Fruit fly (Drosophila melanogaster) Kc167 (cell line): ENCODE measurements around the gene Nmdar1.

Source experiments
- Myc ChIP-seq: fragments of >200 bp; optimal IDR thresholded peaks from 2 replicates; lab custom pipeline; 2017; ENCODE audit warnings: missing external identifiers
- Sin3A ChIP-seq: fragments of >200 bp; optimal IDR thresholded peaks from 2 replicates; lab custom pipeline; 2018; ENCODE audit warnings: missing external identifiers
- h ChIP-seq: fragments of >200 bp; optimal IDR thresholded peaks from 3 replicates; lab custom pipeline; 2018; ENCODE audit warnings: missing external identifiers
- psq ChIP-seq: fragments of >200 bp; optimal IDR thresholded peaks from 2 replicates; lab custom pipeline; 2017; ENCODE audit warnings: missing external identifiers
- ttk ChIP-seq: sonication (Bioruptor generic); optimal IDR thresholded peaks from 2 replicates; lab custom pipeline; 2017; ENCODE audit warnings: missing external identifiers

- TF ChIP-seq psq (lab: Kevin White, UChicago) (no peak), Sin3A (lab: Kevin White, UChicago) (no peak), ttk (lab: Kevin White, UChicago) (no peak), h (lab: Kevin White, UChicago) (no peak), Myc (no peak)
These were observed 55.5 kb downstream of the Nmdar1 start, which contains the start of gene POLDIP2 for dm6 chr3R:5467619-5468018.
